Worm (Caenorhabditis elegans): ENCODE data around the gene F59A1.6.

Gene F59A1.6

ce11 chrV:17668531-17668930, 16.4 kb upstream of the F59A1.6 start, which contains the start of gene str-89:
str-89 (plus strand) TSS chrV:17668831.
- no peak for TF ChIP-seq elt-3 (tag; optimal IDR thresholded peaks at IDR 0.05)
- no peak for TF ChIP-seq blmp-1 (tag; optimal IDR thresholded peaks at IDR 0.05)
- TF ChIP-seq tbx-8 (GFP tag; optimal IDR thresholded peaks at IDR 0.05) = no peak

ce11 chrV:17673343-17673742, 11.6 kb upstream of the F59A1.6 start, which contains the start of gene str-93:
str-93 (minus strand) TSS chrV:17673443.
- no peak for TF ChIP-seq ceh-39 (tag; optimal IDR thresholded peaks at IDR 0.05)

- TF ChIP-seq elt-3 (tag; optimal IDR thresholded peaks at IDR 0.05) = no peak
- no peak for TF ChIP-seq lin-32 (GFP tag; optimal IDR thresholded peaks at IDR 0.05)
- TF ChIP-seq elt-1 (tag; optimal IDR thresholded peaks at IDR 0.05; ENCODE audit: borderline replicate concordance, insufficient read depth) = no peak
- TF ChIP-seq nhr-28 (tag; optimal IDR thresholded peaks at IDR 0.05) = no peak
- no peak for TF ChIP-seq drap-1 (GFP tag; optimal IDR thresholded peaks at IDR 0.05)
- no peak for TF ChIP-seq bed-3 (GFP tag; optimal IDR thresholded peaks at IDR 0.05)
- no peak for TF ChIP-seq ceh-83 (GFP tag; optimal IDR thresholded peaks at IDR 0.05)
- TF ChIP-seq nhr-12 (tag; optimal IDR thresholded peaks at IDR 0.05) = no peak
- no peak for TF ChIP-seq M03D4.4 (tag; optimal IDR thresholded peaks at IDR 0.05)
- TF ChIP-seq ceh-43 (GFP tag; optimal IDR thresholded peaks at IDR 0.05) = no peak
- no peak for TF ChIP-seq lsy-2 (tag; optimal IDR thresholded peaks at IDR 0.05)
- no peak for TF ChIP-seq sptf-1 (tag; optimal IDR thresholded peaks at IDR 0.05)
- TF ChIP-seq cnd-1 (tag; optimal IDR thresholded peaks at IDR 0.05) = no peak
- TF ChIP-seq unc-39 (tag; optimal IDR thresholded peaks at IDR 0.05) = no peak
- TF ChIP-seq unc-120 (tag; optimal IDR thresholded peaks at IDR 0.05; ENCODE audit: poor library complexity, severe bottlenecking) = no peak
- no peak for TF ChIP-seq nhr-2 (tag; optimal IDR thresholded peaks at IDR 0.05)
- no peak for TF ChIP-seq sem-2 (GFP tag; optimal IDR thresholded peaks at IDR 0.05)
- TF ChIP-seq ztf-11 (tag; optimal IDR thresholded peaks at IDR 0.05) = no peak
- no peak for TF ChIP-seq lin-13 (tag; optimal IDR thresholded peaks at IDR 0.05)
- TF ChIP-seq ham-2 (GFP tag; optimal IDR thresholded peaks at IDR 0.05) = no peak
These were observed 8.4 kb upstream of the F59A1.6 start, which contains the start of gene str-92 for ce11 chrV:17676553-17676952. str-92 (minus strand) TSS chrV:17676653.

ce11 chrV:17683290-17683689, 1.7 kb upstream of the F59A1.6 start:
- TF ChIP-seq zip-8 (tag; optimal IDR thresholded peaks at IDR 0.05) (no peak), sptf-1 (tag; optimal IDR thresholded peaks at IDR 0.05) (no peak), mls-2 (tag; optimal IDR thresholded peaks at IDR 0.05) (no peak), drap-1 (GFP tag; optimal IDR thresholded peaks at IDR 0.05) (no peak), ceh-43 (GFP tag; optimal IDR thresholded peaks at IDR 0.05) (no peak), blmp-1 (tag; optimal IDR thresholded peaks at IDR 0.05) (no peak), tbx-8 (GFP tag; optimal IDR thresholded peaks at IDR 0.05) (no peak), lin-32 (GFP tag; optimal IDR thresholded peaks at IDR 0.05) (no peak)

ce11 chrV:17683763-17684162, 1.2 kb upstream of the F59A1.6 start, which contains the start of gene F59A1.15:
F59A1.15 (minus strand) TSS chrV:17683863.
- no peak for TF ChIP-seq snpc-4 (tag; optimal IDR thresholded peaks at IDR 0.05)
- no peak for TF ChIP-seq tbx-8 (GFP tag; optimal IDR thresholded peaks at IDR 0.05)
- no peak for TF ChIP-seq lin-32 (GFP tag; optimal IDR thresholded peaks at IDR 0.05)
- TF ChIP-seq lsy-2 (tag; optimal IDR thresholded peaks at IDR 0.05) = no peak

ce11 chrV:17686852-17687251, 1.9 kb downstream of the F59A1.6 start, which contains the start of gene F59A1.18:
F59A1.18 (minus strand) TSS chrV:17686952.
- TF ChIP-seq sptf-1 (tag; optimal IDR thresholded peaks at IDR 0.05) (no peak), unc-62 (GFP tag; optimal IDR thresholded peaks at IDR 0.05) (no peak), ces-1 (GFP tag; optimal IDR thresholded peaks at IDR 0.05) (no peak), nhr-12 (tag; optimal IDR thresholded peaks at IDR 0.05) (no peak), nhr-2 (tag; optimal IDR thresholded peaks at IDR 0.05) (no peak), nhr-237 (tag; optimal IDR thresholded peaks at IDR 0.05) (no peak), ceh-39 (tag; optimal IDR thresholded peaks at IDR 0.05) (no peak), elt-1 (tag; optimal IDR thresholded peaks at IDR 0.05; ENCODE audit: borderline replicate concordance, insufficient read depth) (no peak), nhr-76 (tag; optimal IDR thresholded peaks at IDR 0.05) (no peak), lsy-2 (tag; optimal IDR thresholded peaks at IDR 0.05) (no peak), ham-2 (GFP tag; optimal IDR thresholded peaks at IDR 0.05) (no peak), sem-2 (GFP tag; optimal IDR thresholded peaks at IDR 0.05) (no peak), hlh-1 (tag; optimal IDR thresholded peaks at IDR 0.05) (no peak), drap-1 (GFP tag; optimal IDR thresholded peaks at IDR 0.05) (no peak), M03D4.4 (tag; optimal IDR thresholded peaks at IDR 0.05) (no peak), flh-1 (GFP tag; optimal IDR thresholded peaks at IDR 0.05) (no peak), ceh-83 (GFP tag; optimal IDR thresholded peaks at IDR 0.05) (no peak)

Data from whole organism, mixed stage, embryonic.